Worm (Caenorhabditis elegans) whole organism, dauer: ENCODE data around the gene marc-1.

Experiments
- unc-62 ChIP-seq: sonication (generic microtip); optimal IDR thresholded peaks from 2 replicates; lab custom pipeline; 2017; ENCODE audit warnings: missing biosample characterization, missing genetic modification reagents, missing genetic modification characterization

Gene marc-1

ce11 chrV:9782045-9782444, 42.5 kb downstream of the marc-1 start:
- TF ChIP-seq unc-62 (GFP tag; lab: Kevin White, UChicago), result no peak

ce11 chrV:9782969-9783368, 43.5 kb downstream of the marc-1 start, which contains the start of gene F46B6.5:
F46B6.5 (minus strand) TSS chrV:9783069.
- TF ChIP-seq unc-62 (GFP tag; lab: Kevin White, UChicago), result no peak

- TF ChIP-seq unc-62 (GFP tag; lab: Kevin White, UChicago), result no peak
Measured at ce11 chrV:9784215-9784614, 44.7 kb downstream of the marc-1 start.

- TF ChIP-seq unc-62 (GFP tag; lab: Kevin White, UChicago), result no peak
Measured at ce11 chrV:9786721-9787131, 47.2 kb downstream of the marc-1 start, which contains the start of gene F46B6.6. F46B6.6 (minus strand) TSS chrV:9786868.

ce11 chrV:9789657-9790261, 50.3 kb downstream of the marc-1 start, which contains the start of gene ztf-7:
ztf-7 (minus strand) TSS chrV:9789707.
- no peak for TF ChIP-seq unc-62 (GFP tag; lab: Kevin White, UChicago)
